Fruit fly (Drosophila melanogaster) whole organism, embryonic: ENCODE results near the gene CG44329.
A peak's percentile ranks its signal among the peaks of the same experiment; 100 is the strongest.

Source experiments
- Atf6 ChIP-seq: fragments of 200-800 bp; sonication (Bioruptor generic); IDR thresholded peaks from 2 replicates; pipeline ENCODE4 v1.3.6; 2022; ENCODE audit warnings: missing biosample characterization, missing genetic modification characterization
- CG10431 ChIP-seq: fragments of 200-800 bp; sonication (Bioruptor generic); optimal IDR thresholded peaks from 3 replicates; lab custom pipeline; 2018; ENCODE audit warnings: missing biosample characterization, mild to moderate bottlenecking, missing genetic modification characterization
- CG12071 ChIP-seq: fragments of 200-800 bp; sonication (Bioruptor generic); optimal IDR thresholded peaks from 3 replicates; lab custom pipeline; 2018; ENCODE audit warnings: missing biosample characterization, mild to moderate bottlenecking, missing genetic modification characterization
- CG12236 ChIP-seq: fragments of 200-800 bp; sonication (Bioruptor generic); optimal IDR thresholded peaks from 2 replicates; lab custom pipeline; 2016; ENCODE audit warnings: missing biosample characterization, missing genetic modification characterization
- CG12299 ChIP-seq: fragments of 200-800 bp; sonication (Bioruptor generic); optimal IDR thresholded peaks from 2 replicates; lab custom pipeline; 2018; ENCODE audit warnings: missing biosample characterization, mild to moderate bottlenecking, missing genetic modification characterization
- CG14710 ChIP-seq: fragments of 200-800 bp; sonication (Bioruptor generic); optimal IDR thresholded peaks from 3 replicates; lab custom pipeline; 2019; ENCODE audit warnings: missing biosample characterization, mild to moderate bottlenecking, missing genetic modification characterization, moderate library complexity
- CG14860 ChIP-seq: fragments of 200-800 bp; sonication (Bioruptor generic); IDR thresholded peaks from 3 replicates; pipeline ENCODE4 v1.3.6; 2022; ENCODE audit warnings: missing biosample characterization, missing genetic modification characterization; ENCODE audit not compliant: partially characterized antibody
- CG15601 ChIP-seq: fragments of 200-800 bp; sonication (Bioruptor generic); optimal IDR thresholded peaks from 3 replicates; lab custom pipeline; 2019; ENCODE audit warnings: missing biosample characterization, mild to moderate bottlenecking, missing genetic modification characterization, moderate library complexity
- CG1647 ChIP-seq: fragments of 200-800 bp; sonication (Bioruptor generic); optimal IDR thresholded peaks from 3 replicates; lab custom pipeline; 2016; ENCODE audit warnings: missing biosample characterization, missing genetic modification characterization
- CG1792 ChIP-seq: fragments of 200-800 bp; sonication (Bioruptor generic); optimal IDR thresholded peaks from 2 replicates; lab custom pipeline; 2016; ENCODE audit warnings: missing biosample characterization, missing genetic modification characterization
- CG18262 ChIP-seq: fragments of 200-800 bp; optimal IDR thresholded peaks from 3 replicates; lab custom pipeline; 2019; ENCODE audit warnings: missing biosample characterization, mild to moderate bottlenecking, missing genetic modification characterization, moderate library complexity
- CG18599 ChIP-seq: fragments of 200-800 bp; sonication (Bioruptor generic); optimal IDR thresholded peaks from 3 replicates; lab custom pipeline; 2017; ENCODE audit warnings: missing biosample characterization, missing genetic modification characterization, mild to moderate bottlenecking, moderate library complexity, missing genetic modification reagents
- CG18619 ChIP-seq: fragments of 200-800 bp; sonication (Bioruptor generic); optimal IDR thresholded peaks from 3 replicates; lab custom pipeline; 2017; ENCODE audit warnings: missing biosample characterization, mild to moderate bottlenecking, missing genetic modification characterization
- CG31365 ChIP-seq: fragments of 200-800 bp; sonication (Bioruptor generic); optimal IDR thresholded peaks from 2 replicates; lab custom pipeline; 2018; ENCODE audit warnings: missing biosample characterization, mild to moderate bottlenecking, missing genetic modification characterization
- CG3838 ChIP-seq: fragments of 200-800 bp; sonication (Bioruptor generic); optimal IDR thresholded peaks from 3 replicates; lab custom pipeline; 2016; ENCODE audit warnings: missing biosample characterization, missing genetic modification characterization
- CG4360 ChIP-seq: fragments of 200-800 bp; sonication (Bioruptor generic); IDR thresholded peaks from 2 replicates; pipeline ENCODE4 v1.3.6; 2022; ENCODE audit warnings: missing biosample characterization, missing genetic modification characterization
- CG4707 ChIP-seq: fragments of 200-800 bp; sonication (Bioruptor generic); optimal IDR thresholded peaks from 2 replicates; lab custom pipeline; 2018; ENCODE audit warnings: missing biosample characterization, mild to moderate bottlenecking, missing genetic modification characterization, moderate library complexity
- CG7357 ChIP-seq: fragments of 200-800 bp; sonication (Bioruptor generic); IDR thresholded peaks from 3 replicates; pipeline ENCODE4 v1.3.6; 2022; ENCODE audit warnings: missing biosample characterization, missing genetic modification characterization
- CG7372 ChIP-seq: fragments of 200-800 bp; sonication (Bioruptor generic); IDR thresholded peaks from 2 replicates; pipeline ENCODE4 v1.3.6; 2022; ENCODE audit warnings: missing biosample characterization, missing genetic modification characterization
- CG8944 ChIP-seq: fragments of 200-800 bp; sonication (Bioruptor generic); optimal IDR thresholded peaks from 3 replicates; lab custom pipeline; 2016; ENCODE audit warnings: missing biosample characterization, missing genetic modification characterization
- CG9932 ChIP-seq: fragments of 200-800 bp; sonication (Bioruptor generic); IDR thresholded peaks from 2 replicates; pipeline ENCODE4 v1.3.6; 2022; ENCODE audit warnings: missing biosample characterization, missing genetic modification characterization
- Dfd ChIP-seq, 2 experiments: fragments of >200 bp; optimal IDR thresholded peaks; 2 replicates each; lab custom pipeline; 2017; ENCODE audit warnings: missing biosample characterization in 2 of 2, missing genetic modification characterization in 2 of 2
- Dll ChIP-seq: fragments of 200-800 bp; sonication (Bioruptor generic); IDR thresholded peaks from 4 replicates; pipeline ENCODE4 v1.3.6; 2022; ENCODE audit warnings: missing biosample characterization, missing genetic modification characterization; ENCODE audit not compliant: partially characterized antibody
- Doc2 ChIP-seq: fragments of 200-800 bp; sonication (Bioruptor generic); IDR thresholded peaks from 2 replicates; pipeline ENCODE4 v1.3.6; 2022; ENCODE audit warnings: missing biosample characterization, missing genetic modification characterization
- Eip74EF ChIP-seq, 2 experiments: fragments of 200-800 bp in 1 of 2; fragments of >200 bp in 1 of 2; sonication (Bioruptor generic) in 1 of 2; optimal IDR thresholded peaks; 2 replicates each; lab custom pipeline; 2017 to 2019; ENCODE audit warnings: missing biosample characterization in 2 of 2, missing genetic modification characterization in 2 of 2, mild to moderate bottlenecking in 1 of 2, moderate library complexity in 1 of 2
- Fer3 ChIP-seq: fragments of 200-800 bp; sonication (Bioruptor generic); optimal IDR thresholded peaks from 2 replicates; lab custom pipeline; 2018; ENCODE audit warnings: missing biosample characterization, mild to moderate bottlenecking, missing genetic modification characterization, moderate library complexity
- GATAe ChIP-seq: fragments of 200-800 bp; sonication (Bioruptor generic); conservative IDR thresholded peaks from 2 replicates; pipeline ENCODE4 v1.3.6; 2022; ENCODE audit warnings: missing biosample characterization, missing genetic modification characterization
- Hmx ChIP-seq: fragments of 200-800 bp; sonication (Bioruptor generic); optimal IDR thresholded peaks from 2 replicates; lab custom pipeline; 2016; ENCODE audit warnings: missing biosample characterization, missing genetic modification characterization
- Max ChIP-seq: fragments of 200-800 bp; sonication (Bioruptor generic); optimal IDR thresholded peaks from 2 replicates; lab custom pipeline; 2016; ENCODE audit warnings: missing biosample characterization, mild to moderate bottlenecking, missing genetic modification characterization
- Mes4 ChIP-seq: fragments of 200-800 bp; sonication (Bioruptor generic); optimal IDR thresholded peaks from 2 replicates; lab custom pipeline; 2016; ENCODE audit warnings: missing biosample characterization, missing genetic modification characterization
- Nf-YB ChIP-seq: fragments of 200-800 bp; sonication (Bioruptor generic); optimal IDR thresholded peaks from 3 replicates; lab custom pipeline; 2019; ENCODE audit warnings: missing biosample characterization, mild to moderate bottlenecking, missing genetic modification characterization, moderate library complexity
- Oaz ChIP-seq: fragments of 200-800 bp; sonication (Bioruptor generic); IDR thresholded peaks from 2 replicates; pipeline ENCODE4 v1.3.6; 2022; ENCODE audit warnings: missing biosample characterization, missing genetic modification characterization
- ato ChIP-seq: fragments of 200-800 bp; sonication (Bioruptor generic); IDR thresholded peaks from 2 replicates; pipeline ENCODE4 v1.3.6; 2022; ENCODE audit warnings: missing biosample characterization, missing genetic modification characterization; ENCODE audit not compliant: partially characterized antibody
- cg ChIP-seq: fragments of 200-800 bp; sonication (Bioruptor generic); optimal IDR thresholded peaks from 3 replicates; lab custom pipeline; 2019; ENCODE audit warnings: missing biosample characterization, mild to moderate bottlenecking, missing genetic modification characterization, moderate library complexity
- dpn ChIP-seq, 2 experiments: fragments of 200-800 bp; sonication (Bioruptor generic); optimal IDR thresholded peaks; 3 replicates each; lab custom pipeline; 2016; ENCODE audit warnings: missing biosample characterization in 2 of 2, missing genetic modification characterization in 2 of 2
- ewg ChIP-seq: fragments of 200-800 bp; sonication (Bioruptor generic); optimal IDR thresholded peaks from 3 replicates; lab custom pipeline; 2017; ENCODE audit warnings: mild to moderate bottlenecking, missing biosample characterization, missing genetic modification reagents, missing genetic modification characterization
- h ChIP-seq: fragments of >200 bp; optimal IDR thresholded peaks from 2 replicates; lab custom pipeline; 2017
- hth ChIP-seq: fragments of >200 bp; optimal IDR thresholded peaks from 2 replicates; lab custom pipeline; 2017; ENCODE audit warnings: inconsistent platforms
- lilli ChIP-seq: fragments of 200-800 bp; sonication (Bioruptor generic); optimal IDR thresholded peaks from 3 replicates; lab custom pipeline; 2016; ENCODE audit warnings: missing biosample characterization, missing genetic modification characterization
- nau ChIP-seq: fragments of 200-800 bp; sonication (Bioruptor generic); optimal IDR thresholded peaks from 3 replicates; lab custom pipeline; 2017; ENCODE audit warnings: missing biosample characterization, mild to moderate bottlenecking, missing genetic modification characterization, missing genetic modification reagents
- phol ChIP-seq: fragments of 200-800 bp; sonication (Bioruptor generic); optimal IDR thresholded peaks from 3 replicates; lab custom pipeline; 2018; ENCODE audit warnings: missing biosample characterization, mild to moderate bottlenecking, missing genetic modification characterization, moderate library complexity
- repo ChIP-seq: fragments of 200-800 bp; sonication (Bioruptor generic); optimal IDR thresholded peaks from 2 replicates; lab custom pipeline; 2016; ENCODE audit warnings: missing biosample characterization, missing genetic modification characterization
- scrt ChIP-seq: fragments of 200-800 bp; sonication (Bioruptor generic); optimal IDR thresholded peaks from 2 replicates; lab custom pipeline; 2018; ENCODE audit warnings: missing biosample characterization, mild to moderate bottlenecking, missing genetic modification characterization, moderate library complexity
- sd ChIP-seq: fragments of 200-800 bp; sonication (Bioruptor generic); optimal IDR thresholded peaks from 3 replicates; lab custom pipeline; 2018; ENCODE audit warnings: missing biosample characterization, mild to moderate bottlenecking, missing genetic modification characterization, moderate library complexity
- tio ChIP-seq: fragments of 200-800 bp; sonication (Bioruptor generic); optimal IDR thresholded peaks from 2 replicates; lab custom pipeline; 2017; ENCODE audit warnings: missing biosample characterization, missing genetic modification characterization, inconsistent platforms
- tna ChIP-seq: fragments of 200-800 bp; sonication (Bioruptor generic); IDR thresholded peaks from 2 replicates; pipeline ENCODE4 v1.3.6; 2022; ENCODE audit warnings: missing biosample characterization, missing genetic modification characterization; ENCODE audit not compliant: partially characterized antibody
- unpg ChIP-seq: fragments of 200-800 bp; sonication (Bioruptor generic); optimal IDR thresholded peaks from 3 replicates; lab custom pipeline; 2018; ENCODE audit warnings: missing biosample characterization, mild to moderate bottlenecking, missing genetic modification characterization, moderate library complexity
- zf30C ChIP-seq: fragments of 200-800 bp; sonication (Bioruptor generic); optimal IDR thresholded peaks from 3 replicates; lab custom pipeline; 2018; ENCODE audit warnings: missing biosample characterization, mild to moderate bottlenecking, missing genetic modification characterization

Gene CG44329

DNA sequence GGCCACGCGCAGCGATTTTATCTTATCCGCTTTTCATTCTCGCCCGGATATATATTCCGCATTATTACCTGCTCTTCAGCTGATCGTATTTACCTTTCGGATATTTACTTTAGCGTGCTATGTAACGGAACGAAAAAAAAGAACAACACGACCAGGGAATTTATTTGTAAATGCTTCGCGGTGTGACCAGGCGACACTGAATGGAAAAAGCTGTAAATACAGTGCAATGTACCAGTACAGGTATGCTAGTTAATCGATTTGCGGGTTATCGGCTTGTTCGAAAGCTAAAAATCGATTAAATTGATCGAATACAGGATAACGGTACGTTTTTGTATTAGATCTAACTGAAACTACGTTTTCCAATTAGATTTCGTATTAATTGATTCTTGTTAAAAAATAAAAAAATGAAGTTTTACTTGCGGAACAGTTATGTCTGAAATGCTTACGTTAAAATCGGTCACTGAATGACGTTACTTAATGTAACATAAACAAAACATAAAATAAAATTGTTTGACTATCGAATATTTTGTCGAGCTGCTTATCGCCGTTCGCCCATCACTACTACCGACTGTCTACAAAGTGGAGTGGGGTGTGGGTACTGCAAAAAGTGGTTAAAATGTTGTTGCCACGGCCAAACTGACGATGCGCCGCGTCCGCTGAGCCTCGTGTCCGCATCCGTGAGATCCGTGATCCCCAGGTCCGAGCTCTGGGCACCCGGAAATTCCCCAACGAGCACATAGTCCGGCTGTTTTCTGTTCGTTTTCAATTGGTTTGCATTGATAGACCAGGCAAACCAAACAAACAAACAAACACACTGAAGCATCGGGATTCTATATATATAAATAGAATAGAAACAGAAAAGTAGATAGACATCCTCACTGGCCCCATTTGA lies 48.5 kb downstream of the CG44329 start, which contains the start of the genes MAPk-Ak2 and CG42699 (continued):
- TF ChIP-seq hth (lab: Kevin White, UChicago) (no peak), ato (peak; percentile 69), tna (peak; percentile 68), h (lab: Kevin White, UChicago) (no peak), CG4707 (GFP tag; lab: Kevin White, UChicago) (peak; percentile 91), phol (tag; lab: Kevin White, UChicago) (peak; percentile 20), GATAe (GFP tag; lab: Robert Waterston, UW) (0 out of 2 replicates have a peak, but pooled peaks have one; percentile 26), sd (tag; lab: Kevin White, UChicago) (peak; percentile 92), dpn (GFP tag; optimal IDR thresholded peaks at IDR 0.05; lab: Kevin White, UChicago) (peak; percentile 48 to 82), CG1647 (GFP tag; lab: Kevin White, UChicago) (peak; percentile 76), tio (peak; percentile 58), CG12299 (tag; lab: Kevin White, UChicago) (peak; percentile 86), Max (peak; percentile 71), CG3838 (GFP tag; lab: Kevin White, UChicago) (peak; percentile 73), CG18262 (peak; percentile 63), zf30C (GFP tag; lab: Kevin White, UChicago) (no peak), Mes4 (GFP tag; lab: Kevin White, UChicago) (peak; percentile 76), CG12236 (GFP tag; lab: Kevin White, UChicago) (peak; percentile 75), CG18619 (GFP tag; lab: Kevin White, UChicago) (peak; percentile 85), Fer3 (tag; lab: Kevin White, UChicago) (peak; percentile 82), Dfd (GFP tag; optimal IDR thresholded peaks at IDR 0.05; lab: Kevin White, UChicago) (no peak), Oaz (GFP tag; lab: Robert Waterston, UW) (no peak), CG18599 (GFP tag; lab: Kevin White, UChicago) (peak; percentile 87), CG15601 (tag; lab: Kevin White, UChicago) (peak; percentile 87), Dll (GFP tag; lab: Robert Waterston, UW) (peak; percentile 62; the same call in 2 of the 4 replicates), CG31365 (tag; lab: Kevin White, UChicago) (peak; percentile 71), ewg (GFP tag; lab: Kevin White, UChicago) (peak; percentile 71), CG9932 (GFP tag; lab: Robert Waterston, UW) (peak; percentile 50), Atf6 (GFP tag; lab: Robert Waterston, UW) (peak; percentile 77), Doc2 (GFP tag; lab: Robert Waterston, UW) (no peak), Nf-YB (GFP tag; lab: Kevin White, UChicago) (peak; percentile 54), Hmx (GFP tag; lab: Kevin White, UChicago) (no peak), scrt (GFP tag; lab: Kevin White, UChicago) (peak; percentile 69), Eip74EF (GFP tag; optimal IDR thresholded peaks at IDR 0.05; lab: Kevin White, UChicago) (peak in 1 of 2 experiments; percentile 55), CG10431 (GFP tag; lab: Kevin White, UChicago) (no peak), CG4360 (peak; percentile 59; the same call in 1 of the 2 replicates), CG14710 (tag; lab: Kevin White, UChicago) (peak; percentile 65), CG1792 (GFP tag; lab: Kevin White, UChicago) (peak; percentile 80), nau (GFP tag; lab: Kevin White, UChicago) (peak; percentile 90), lilli (peak; percentile 67), CG7372 (peak; percentile 38; the same call in 1 of the 2 replicates), CG7357 (GFP tag; lab: Robert Waterston, UW) (no peak), CG12071 (peak; percentile 83), unpg (peak; percentile 63), CG14860 (peak; percentile 76), cg (GFP tag; lab: Kevin White, UChicago) (peak; percentile 63), CG8944 (peak; percentile 68), repo (GFP tag; lab: Kevin White, UChicago) (peak; percentile 75)
